Worm (Caenorhabditis elegans): ENCODE measurements around the gene ced-10.

- no peak for TF ChIP-seq mef-2 (tag; optimal IDR thresholded peaks at IDR 0.05)
- TF ChIP-seq lin-15B (tag; optimal IDR thresholded peaks at IDR 0.05): no peak
- no peak for TF ChIP-seq unc-62 (GFP tag; optimal IDR thresholded peaks at IDR 0.05)
- no peak for TF ChIP-seq nhr-47 (tag; optimal IDR thresholded peaks at IDR 0.05)
Observed at ce11 chrIV:3539253-3539652, 29.9 kb upstream of the ced-10 start.
